Worm (Caenorhabditis elegans): Measurements from ENCODE around the gene T25B2.1.

T25B2.1 gene

DNA sequence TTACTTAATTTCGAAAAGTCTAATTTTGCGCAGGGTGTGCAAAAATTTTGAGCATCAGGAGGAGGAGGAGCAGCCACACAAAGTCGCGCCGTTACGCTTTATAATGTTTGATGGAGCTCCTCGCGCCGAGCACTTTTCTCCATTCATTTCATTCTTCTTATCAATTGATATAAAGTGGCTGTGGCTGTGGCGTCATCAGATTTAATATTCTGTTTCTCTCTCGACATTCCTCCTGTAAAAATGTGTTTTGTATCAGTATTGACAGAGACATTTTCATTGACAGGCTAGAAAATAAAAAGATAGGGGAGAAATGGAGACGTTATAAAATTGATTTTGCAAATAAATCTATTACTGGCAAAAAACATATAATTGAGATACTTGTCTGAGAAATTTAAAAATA lies 44.5 kb upstream of the T25B2.1 start:
- TF ChIP-seq nhr-80 (tag; optimal IDR thresholded peaks at IDR 0.05) (peak; percentile 88), ztf-22 (GFP tag; optimal IDR thresholded peaks at IDR 0.05) (no peak), Y95B8A.8 (GFP tag; IDR thresholded peaks at IDR 0.05) (no peak), nfyb-1 (GFP tag; IDR thresholded peaks at IDR 0.05) (no peak), cebp-2 (GFP tag; IDR thresholded peaks at IDR 0.05) (no peak), lin-26 (GFP tag; IDR thresholded peaks at IDR 0.05) (no peak), lsy-27 (tag; optimal IDR thresholded peaks at IDR 0.05; ENCODE audit: borderline replicate concordance, insufficient read depth) (no peak), gei-17 (GFP tag; optimal IDR thresholded peaks at IDR 0.05) (no peak), zfh-2 (GFP tag; conservative IDR thresholded peaks at IDR 0.05) (no peak), snpc-4 (GFP tag; optimal IDR thresholded peaks at IDR 0.05) (no peak), snpc-4 (tag; optimal IDR thresholded peaks at IDR 0.05) (no peak), lsl-1 (GFP tag; optimal IDR thresholded peaks at IDR 0.05) (no peak), lir-1 (GFP tag; conservative IDR thresholded peaks at IDR 0.05) (no peak), F33H1.4 (GFP tag; IDR thresholded peaks at IDR 0.05) (no peak), athp-1 (tag; optimal IDR thresholded peaks at IDR 0.05) (no peak), unc-62 (GFP tag; optimal IDR thresholded peaks at IDR 0.05) (no peak), B0019.2 (GFP tag; conservative IDR thresholded peaks at IDR 0.05) (no peak), F52B5.7 (tag; optimal IDR thresholded peaks at IDR 0.05) (no peak), attf-3 (GFP tag; conservative IDR thresholded peaks at IDR 0.05) (no peak), B0336.3 (GFP tag; IDR thresholded peaks at IDR 0.05) (peak; percentile 47; the same call in 1 of the 2 replicates), zim-3 (tag; optimal IDR thresholded peaks at IDR 0.05) (no peak), dox-1 (GFP tag; IDR thresholded peaks at IDR 0.05) (peak; percentile 41; the same call in 1 of the 2 replicates), Y79H2A.3 (GFP tag; conservative IDR thresholded peaks at IDR 0.05) (no peak), nhr-179 (tag; optimal IDR thresholded peaks at IDR 0.05) (no peak), pha-4 (tag; optimal IDR thresholded peaks at IDR 0.05) (no peak), F55B11.4 (tag; optimal IDR thresholded peaks at IDR 0.05; ENCODE audit: borderline replicate concordance, insufficient read depth) (no peak), madf-3 (GFP tag; IDR thresholded peaks at IDR 0.05) (no peak), B0035.1 (tag; optimal IDR thresholded peaks at IDR 0.05) (no peak), atf-7 (tag; optimal IDR thresholded peaks at IDR 0.05) (peak; percentile 51), lin-54 (GFP tag; optimal IDR thresholded peaks at IDR 0.05) (no peak), egl-18 (GFP tag; IDR thresholded peaks at IDR 0.05) (no peak), bed-2 (GFP tag; IDR thresholded peaks at IDR 0.05) (no peak), dpff-1 (tag; optimal IDR thresholded peaks at IDR 0.05) (no peak), mxl-1 (tag; optimal IDR thresholded peaks at IDR 0.05) (no peak), mes-4 (tag; optimal IDR thresholded peaks at IDR 0.05) (no peak), cebp-1 (GFP tag; IDR thresholded peaks at IDR 0.05) (no peak), cebp-1 (tag; optimal IDR thresholded peaks at IDR 0.05) (no peak), hlh-12 (tag; optimal IDR thresholded peaks at IDR 0.05) (no peak), nhr-27 (tag; optimal IDR thresholded peaks at IDR 0.05) (no peak), efl-1 (GFP tag; optimal IDR thresholded peaks at IDR 0.05) (no peak), let-607 (tag; optimal IDR thresholded peaks at IDR 0.05) (peak in 1 of 2 experiments; percentile 12), lin-40 (tag; optimal IDR thresholded peaks at IDR 0.05) (peak; percentile 2), die-1 (tag; optimal IDR thresholded peaks at IDR 0.05) (no peak)
